Worm (Caenorhabditis elegans) whole organism, early embryonic: ENCODE results near the gene srj-8.

Experiments
- F13C5.2 ChIP-seq: sonication (generic microtip); optimal IDR thresholded peaks from 2 replicates; lab custom pipeline; 2017; ENCODE audit warnings: mild to moderate bottlenecking, missing genetic modification characterization, inconsistent platforms, missing compliant biosample characterization
- aly-1 ChIP-seq: sonication (generic microtip); optimal IDR thresholded peaks from 2 replicates; lab custom pipeline; 2016; ENCODE audit warnings: missing genetic modification characterization, missing compliant biosample characterization
- ama-1 ChIP-seq: fragments of 150-350 bp; optimal IDR thresholded peaks from 2 replicates; lab custom pipeline; 2014
- ceh-36 ChIP-seq: sonication (generic microtip); optimal IDR thresholded peaks from 2 replicates; lab custom pipeline; 2016; ENCODE audit warnings: missing genetic modification characterization, inconsistent platforms, missing compliant biosample characterization
- flt-1 ChIP-seq: fragments of 200-800 bp; sonication (Bioruptor generic); IDR thresholded peaks from 2 replicates; pipeline ENCODE4 v1.3.6; 2022; ENCODE audit warnings: missing genetic modification characterization, missing compliant biosample characterization
- hmbx-1 ChIP-seq: sonication (generic microtip); optimal IDR thresholded peaks from 2 replicates; lab custom pipeline; 2016; ENCODE audit warnings: mild to moderate bottlenecking, missing genetic modification characterization, missing compliant biosample characterization
- hmg-4 ChIP-seq: fragments of 200-800 bp; sonication (Bioruptor generic); optimal IDR thresholded peaks from 2 replicates; lab custom pipeline; 2018; ENCODE audit warnings: mild to moderate bottlenecking, missing genetic modification characterization, missing compliant biosample characterization
- tbx-37 ChIP-seq: fragments of 200-800 bp; sonication (Bioruptor generic); conservative IDR thresholded peaks from 2 replicates; pipeline ENCODE4 v1.3.6; 2022; ENCODE audit warnings: missing genetic modification reagents, missing genetic modification characterization, missing compliant biosample characterization

ce11 chrV:3279138-3279537 is 31.5 kb downstream of the srj-8 start:
- TF ChIP-seq hmg-4 (GFP tag; lab: Kevin White, UChicago) (no peak), ama-1 (no peak), aly-1 (tag; lab: Kevin White, UChicago) (no peak), hmbx-1 (tag; lab: Kevin White, UChicago) (no peak), F13C5.2 (no peak), flt-1 (no peak), tbx-37 (GFP tag; lab: Robert Waterston, UW) (no peak), ceh-36 (tag; lab: Kevin White, UChicago) (no peak)
